Worm (Caenorhabditis elegans): ENCODE results near the gene gur-4.
"Not testable (repeated sequence)": the region's sequence is repeated elsewhere in the genome, so short reads cannot be mapped to it uniquely, and the experiment has no call there.

Gene gur-4

ce11 chrII:14137538-14137937 is 33.0 kb downstream of the gur-4 start, which contains the start of gene K09E4.1:
TSS of gene K09E4.1 (plus strand) at chrII:14137838.
- TF ChIP-seq dao-5 (tag; optimal IDR thresholded peaks at IDR 0.05) (no peak), him-1 (tag; optimal IDR thresholded peaks at IDR 0.05) (no peak), W03F9.2 (tag; optimal IDR thresholded peaks at IDR 0.05) (no peak)

ce11 chrII:14138849-14139419 is 34.4 kb downstream of the gur-4 start:
- TF ChIP-seq W03F9.2 (tag; optimal IDR thresholded peaks at IDR 0.05) (no peak), him-1 (tag; optimal IDR thresholded peaks at IDR 0.05) (no peak), dao-5 (tag; optimal IDR thresholded peaks at IDR 0.05) (no peak)

ce11 chrII:14142098-14142554 is 37.6 kb downstream of the gur-4 start, which contains the start of gene cacn-1:
TSS of gene cacn-1 (minus strand) at chrII:14142148.
- TF ChIP-seq dao-5, him-1, W03F9.2 (tag; optimal IDR thresholded peaks at IDR 0.05): not testable (repeated sequence)

- TF ChIP-seq him-1 (tag; optimal IDR thresholded peaks at IDR 0.05) (no peak), W03F9.2 (tag; optimal IDR thresholded peaks at IDR 0.05) (peak; percentile 27)
These were observed 39.3 kb downstream of the gur-4 start, which contains the start of gene W03H9.2 for ce11 chrII:14143838-14144268. TSS of gene W03H9.2 (minus strand) at chrII:14143869.

ce11 chrII:14150031-14150430 is 45.5 kb downstream of the gur-4 start, which contains the start of gene W03H9.1:
TSS of gene W03H9.1 (minus strand) at chrII:14150131.
- no peak for TF ChIP-seq dao-5 (tag; optimal IDR thresholded peaks at IDR 0.05)
- no peak for TF ChIP-seq W03F9.2 (tag; optimal IDR thresholded peaks at IDR 0.05)
- no peak for TF ChIP-seq him-1 (tag; optimal IDR thresholded peaks at IDR 0.05)

- TF ChIP-seq dao-5 (tag; optimal IDR thresholded peaks at IDR 0.05) (no peak), him-1 (tag; optimal IDR thresholded peaks at IDR 0.05) (no peak), W03F9.2 (tag; optimal IDR thresholded peaks at IDR 0.05) (no peak)
These were observed 47.7 kb downstream of the gur-4 start for ce11 chrII:14152274-14152673.

ce11 chrII:14154357-14154756 is 49.8 kb downstream of the gur-4 start, which contains the start of gene Y48B6A.1:
TSS of gene Y48B6A.1 (minus strand) at chrII:14154373.
- TF ChIP-seq him-1 (tag; optimal IDR thresholded peaks at IDR 0.05) (peak; percentile 75), W03F9.2 (tag; optimal IDR thresholded peaks at IDR 0.05) (peak; percentile 97), dao-5 (tag; optimal IDR thresholded peaks at IDR 0.05) (no peak)

ce11 chrII:14155259-14156023 is 50.9 kb downstream of the gur-4 start, which contains the start of the genes rpl-43 and xrn-2:
TSS of gene rpl-43 (plus strand) at chrII:14155294.
TSS of gene xrn-2 (plus strand) at chrII:14155768.
- TF ChIP-seq dao-5 (tag; optimal IDR thresholded peaks at IDR 0.05): peak; percentile 17
- no peak for TF ChIP-seq W03F9.2 (tag; optimal IDR thresholded peaks at IDR 0.05)
- TF ChIP-seq him-1 (tag; optimal IDR thresholded peaks at IDR 0.05): no peak

Data from whole organism, L4/young adult.